Fruit fly (Drosophila melanogaster) whole organism, prepupa: ENCODE results near the gene laf.
A peak's percentile ranks its signal among the peaks of the same experiment; 100 is the strongest.

Experiments used
- Blimp-1 ChIP-seq: fragments of 200-800 bp; sonication (Bioruptor generic); optimal IDR thresholded peaks from 3 replicates; lab custom pipeline; 2017; ENCODE audit warnings: missing biosample characterization, missing genetic modification characterization, mild to moderate bottlenecking, moderate library complexity, missing genetic modification reagents
- CG10631 ChIP-seq: fragments of 200-800 bp; sonication (Bioruptor generic); optimal IDR thresholded peaks from 2 replicates; lab custom pipeline; 2016; ENCODE audit warnings: missing biosample characterization, missing genetic modification characterization
- CG10669 ChIP-seq: fragments of 200-800 bp; sonication (Bioruptor generic); optimal IDR thresholded peaks from 3 replicates; lab custom pipeline; 2018; ENCODE audit warnings: missing biosample characterization, mild to moderate bottlenecking, missing genetic modification characterization, moderate library complexity
- CG11294 ChIP-seq: fragments of 200-800 bp; sonication (Bioruptor generic); IDR thresholded peaks from 2 replicates; pipeline ENCODE4 v1.3.6; 2022; ENCODE audit warnings: missing biosample characterization, missing genetic modification characterization
- CG11762 ChIP-seq: fragments of 200-800 bp; sonication (Bioruptor generic); optimal IDR thresholded peaks from 3 replicates; lab custom pipeline; 2016; ENCODE audit warnings: missing biosample characterization, missing genetic modification characterization; ENCODE audit not compliant: insufficient read depth
- CG11902 ChIP-seq: fragments of 200-800 bp; sonication (Bioruptor generic); optimal IDR thresholded peaks from 3 replicates; lab custom pipeline; 2016; ENCODE audit warnings: missing biosample characterization, missing genetic modification characterization
- CG15336 ChIP-seq: fragments of 200-800 bp; sonication (Bioruptor generic); IDR thresholded peaks from 2 replicates; pipeline ENCODE4 v1.3.6; 2022; ENCODE audit warnings: missing biosample characterization, missing genetic modification characterization
- CG1621 ChIP-seq: fragments of 200-800 bp; sonication (Bioruptor generic); optimal IDR thresholded peaks from 3 replicates; lab custom pipeline; 2018; ENCODE audit warnings: missing biosample characterization, mild to moderate bottlenecking, missing genetic modification characterization
- CG16779 ChIP-seq: fragments of 200-800 bp; sonication (Bioruptor generic); optimal IDR thresholded peaks from 3 replicates; lab custom pipeline; 2017; ENCODE audit warnings: missing biosample characterization, mild to moderate bottlenecking, missing genetic modification characterization
- CG3032 ChIP-seq: fragments of 200-800 bp; optimal IDR thresholded peaks from 2 replicates; lab custom pipeline; 2019; ENCODE audit warnings: missing biosample characterization, mild to moderate bottlenecking, missing genetic modification characterization, moderate library complexity
- CG31627 ChIP-seq: fragments of 200-800 bp; sonication (Bioruptor generic); optimal IDR thresholded peaks from 3 replicates; lab custom pipeline; 2016; ENCODE audit warnings: missing biosample characterization, missing genetic modification characterization
- CG32006 ChIP-seq: fragments of 200-800 bp; sonication (Bioruptor generic); optimal IDR thresholded peaks from 3 replicates; lab custom pipeline; 2017; ENCODE audit warnings: missing biosample characterization, mild to moderate bottlenecking, missing genetic modification characterization
- CG3919 ChIP-seq: fragments of 200-800 bp; sonication (Bioruptor generic); optimal IDR thresholded peaks from 3 replicates; lab custom pipeline; 2016; ENCODE audit warnings: missing biosample characterization, missing genetic modification characterization
- CG4318 ChIP-seq: fragments of 200-800 bp; sonication (Bioruptor generic); optimal IDR thresholded peaks from 3 replicates; lab custom pipeline; 2017; ENCODE audit warnings: missing biosample characterization, mild to moderate bottlenecking, missing genetic modification characterization
- CG6163 ChIP-seq: fragments of 200-800 bp; sonication (Bioruptor generic); IDR thresholded peaks from 3 replicates; pipeline ENCODE4 v1.3.6; 2022; ENCODE audit warnings: missing biosample characterization, missing genetic modification characterization
- CG6792 ChIP-seq: fragments of 200-800 bp; sonication (Bioruptor generic); optimal IDR thresholded peaks from 3 replicates; lab custom pipeline; 2016; ENCODE audit warnings: missing biosample characterization, missing genetic modification characterization
- CG6808 ChIP-seq: fragments of 200-800 bp; sonication (Bioruptor generic); optimal IDR thresholded peaks from 3 replicates; lab custom pipeline; 2017; ENCODE audit warnings: missing biosample characterization, missing genetic modification characterization, mild to moderate bottlenecking, moderate library complexity, missing genetic modification reagents
- CG6854 ChIP-seq: fragments of 200-800 bp; sonication (Bioruptor generic); optimal IDR thresholded peaks from 2 replicates; lab custom pipeline; 2017; ENCODE audit warnings: missing biosample characterization, mild to moderate bottlenecking, missing genetic modification characterization
- CG7368 ChIP-seq: fragments of 200-800 bp; sonication (Bioruptor generic); optimal IDR thresholded peaks from 3 replicates; lab custom pipeline; 2016; ENCODE audit warnings: missing biosample characterization, missing genetic modification characterization
- CG8119 ChIP-seq: fragments of 200-800 bp; sonication (Bioruptor generic); IDR thresholded peaks from 3 replicates; pipeline ENCODE4 v1.3.6; 2022; ENCODE audit warnings: missing biosample characterization, missing genetic modification characterization
- CG8319 ChIP-seq: fragments of 200-800 bp; sonication (Bioruptor generic); optimal IDR thresholded peaks from 3 replicates; lab custom pipeline; 2016; ENCODE audit warnings: missing biosample characterization, missing genetic modification characterization
- CG9139 ChIP-seq: fragments of 200-800 bp; sonication (Bioruptor generic); optimal IDR thresholded peaks from 3 replicates; lab custom pipeline; 2017; ENCODE audit warnings: missing biosample characterization, mild to moderate bottlenecking, missing genetic modification characterization
- Eip75B ChIP-seq: fragments of 200-800 bp; sonication (Bioruptor generic); optimal IDR thresholded peaks from 3 replicates; lab custom pipeline; 2016; ENCODE audit warnings: missing biosample characterization, missing genetic modification characterization
- Eip78C ChIP-seq: fragments of 200-800 bp; sonication (Bioruptor generic); peaks from one replicate; lab custom pipeline; 2016; ENCODE audit warnings: missing biosample characterization, missing genetic modification characterization
- Eip93F ChIP-seq: fragments of 200-800 bp; sonication (Bioruptor generic); optimal IDR thresholded peaks from 2 replicates; lab custom pipeline; 2016; ENCODE audit warnings: missing biosample characterization, mild to moderate bottlenecking, missing genetic modification characterization
- Ets21C ChIP-seq: fragments of 200-800 bp; sonication (Bioruptor generic); optimal IDR thresholded peaks from 3 replicates; lab custom pipeline; 2016; ENCODE audit warnings: missing biosample characterization, missing genetic modification characterization
- Ets96B ChIP-seq: fragments of 200-800 bp; optimal IDR thresholded peaks from 2 replicates; lab custom pipeline; 2019; ENCODE audit warnings: missing biosample characterization, mild to moderate bottlenecking, missing genetic modification characterization, moderate library complexity
- Gug ChIP-seq: fragments of 200-800 bp; sonication (Bioruptor generic); IDR thresholded peaks from 2 replicates; pipeline ENCODE4 v1.3.6; 2022; ENCODE audit warnings: missing biosample characterization, missing genetic modification characterization
- Hr38 ChIP-seq: sonication (Bioruptor generic); optimal IDR thresholded peaks from 2 replicates; lab custom pipeline; 2016; ENCODE audit warnings: missing biosample characterization, missing genetic modification characterization
- Hr39 ChIP-seq: fragments of 200-800 bp; sonication (Bioruptor generic); optimal IDR thresholded peaks from 2 replicates; lab custom pipeline; 2016; ENCODE audit warnings: missing biosample characterization, missing genetic modification characterization
- Hr4 ChIP-seq: fragments of 200-800 bp; sonication (Bioruptor generic); optimal IDR thresholded peaks from 3 replicates; lab custom pipeline; 2016; ENCODE audit warnings: missing biosample characterization, missing genetic modification characterization
- OdsH ChIP-seq: fragments of 200-800 bp; sonication (Bioruptor generic); optimal IDR thresholded peaks from 3 replicates; lab custom pipeline; 2016; ENCODE audit warnings: missing biosample characterization, missing genetic modification characterization
- Smox ChIP-seq: fragments of 200-800 bp; sonication (Bioruptor generic); optimal IDR thresholded peaks from 3 replicates; lab custom pipeline; 2016; ENCODE audit warnings: missing biosample characterization, missing genetic modification characterization
- Sox14 ChIP-seq: fragments of 200-800 bp; sonication (Bioruptor generic); optimal IDR thresholded peaks from 3 replicates; lab custom pipeline; 2016; ENCODE audit warnings: missing biosample characterization, missing genetic modification characterization
- acj6 ChIP-seq: fragments of 200-800 bp; sonication (Bioruptor generic); optimal IDR thresholded peaks from 3 replicates; lab custom pipeline; 2016; ENCODE audit warnings: missing biosample characterization, missing genetic modification characterization
- cyc ChIP-seq: fragments of 200-800 bp; sonication (Bioruptor generic); optimal IDR thresholded peaks from 3 replicates; lab custom pipeline; 2016; ENCODE audit warnings: missing biosample characterization, missing genetic modification characterization
- dac ChIP-seq: fragments of 200-800 bp; sonication (Bioruptor generic); optimal IDR thresholded peaks from 2 replicates; lab custom pipeline; 2017; ENCODE audit warnings: missing biosample characterization, mild to moderate bottlenecking, missing genetic modification characterization
- dsx ChIP-seq: fragments of 200-800 bp; optimal IDR thresholded peaks from 3 replicates; lab custom pipeline; 2019; ENCODE audit warnings: missing biosample characterization, mild to moderate bottlenecking, missing genetic modification characterization, moderate library complexity; ENCODE audit not compliant: poor library complexity, severe bottlenecking
- eg ChIP-seq: fragments of 200-800 bp; sonication (Bioruptor generic); IDR thresholded peaks from 3 replicates; pipeline ENCODE4 v1.3.6; 2022; ENCODE audit warnings: missing biosample characterization, missing genetic modification characterization
- esn ChIP-seq: fragments of 200-800 bp; sonication (Bioruptor generic); optimal IDR thresholded peaks from 2 replicates; lab custom pipeline; 2016; ENCODE audit warnings: missing biosample characterization, mild to moderate bottlenecking, missing genetic modification characterization, moderate library complexity
- fd59A ChIP-seq: fragments of 200-800 bp; sonication (Bioruptor generic); optimal IDR thresholded peaks from 2 replicates; lab custom pipeline; 2017; ENCODE audit warnings: missing biosample characterization, mild to moderate bottlenecking, missing genetic modification characterization, missing genetic modification reagents
- fkh ChIP-seq: fragments of 200-800 bp; sonication (Bioruptor generic); optimal IDR thresholded peaks from 3 replicates; lab custom pipeline; 2017; ENCODE audit warnings: missing biosample characterization, mild to moderate bottlenecking, missing genetic modification characterization, moderate library complexity
- lz ChIP-seq: fragments of 200-800 bp; sonication (Bioruptor generic); optimal IDR thresholded peaks from 3 replicates; lab custom pipeline; 2016; ENCODE audit warnings: missing biosample characterization, missing genetic modification characterization
- net ChIP-seq: fragments of 200-800 bp; sonication (Bioruptor generic); optimal IDR thresholded peaks from 3 replicates; lab custom pipeline; 2016; ENCODE audit warnings: missing biosample characterization, missing genetic modification characterization
- salr ChIP-seq, 2 experiments: fragments of 200-800 bp; sonication (Bioruptor generic); optimal IDR thresholded peaks; 3 replicates each; lab custom pipeline; 2016 to 2018; ENCODE audit warnings: missing biosample characterization in 2 of 2, missing genetic modification characterization in 2 of 2, mild to moderate bottlenecking in 1 of 2
- spab ChIP-seq: fragments of 200-800 bp; sonication (Bioruptor generic); optimal IDR thresholded peaks from 2 replicates; lab custom pipeline; 2017; ENCODE audit warnings: missing biosample characterization, mild to moderate bottlenecking, missing genetic modification characterization, missing genetic modification reagents
- ss ChIP-seq, 2 experiments: fragments of 200-800 bp; sonication (Bioruptor generic); optimal IDR thresholded peaks; 2 replicates in 1 of 2; 3 replicates in 1 of 2; lab custom pipeline; 2017 to 2018; ENCODE audit warnings: mild to moderate bottlenecking in 2 of 2, missing biosample characterization in 2 of 2, missing genetic modification characterization in 2 of 2, moderate library complexity in 1 of 2
- svp ChIP-seq: fragments of 200-800 bp; sonication (Bioruptor generic); peaks from one replicate; lab custom pipeline; 2016; ENCODE audit warnings: missing biosample characterization, missing genetic modification characterization
- vri ChIP-seq: fragments of 200-800 bp; sonication (Bioruptor generic); optimal IDR thresholded peaks from 3 replicates; lab custom pipeline; 2016; ENCODE audit warnings: missing biosample characterization, mild to moderate bottlenecking, missing genetic modification characterization

Gene laf

dm6 chr3R:4886086-4886812 is 7.9 kb upstream of the laf start (continued):
- no peak for TF ChIP-seq CG6854 (GFP tag; lab: Kevin White, UChicago)
- no peak for TF ChIP-seq dac
- TF ChIP-seq CG7368 (GFP tag; lab: Kevin White, UChicago): peak; percentile 11
- TF ChIP-seq eg: no peak
- peak; percentile 40 for TF ChIP-seq Eip75B (GFP tag; lab: Kevin White, UChicago)
- TF ChIP-seq acj6 (GFP tag; lab: Kevin White, UChicago): peak; percentile 36
- peak; percentile 26 for TF ChIP-seq OdsH (GFP tag; lab: Kevin White, UChicago)
- peak; percentile 72 for TF ChIP-seq svp (GFP tag; lab: Kevin White, UChicago)
- TF ChIP-seq CG3032: peak; percentile 12
- TF ChIP-seq CG6808 (GFP tag; lab: Kevin White, UChicago): peak; percentile 31
- TF ChIP-seq CG8119: no peak
- TF ChIP-seq CG3919: peak; percentile 54
- no peak for TF ChIP-seq Gug (GFP tag; lab: Robert Waterston, UW)

- TF ChIP-seq Hr39 (GFP tag; lab: Kevin White, UChicago) (peak; percentile 69), Hr4 (GFP tag; lab: Kevin White, UChicago) (no peak), CG11762 (GFP tag; lab: Kevin White, UChicago) (peak; percentile 8), Eip75B (GFP tag; lab: Kevin White, UChicago) (peak; percentile 33), esn (peak; percentile 71), Gug (GFP tag; lab: Robert Waterston, UW) (no peak), CG6808 (GFP tag; lab: Kevin White, UChicago) (peak; percentile 16), vri (GFP tag; lab: Kevin White, UChicago) (peak; percentile 51), dsx (peak; percentile 33), CG7368 (GFP tag; lab: Kevin White, UChicago) (no peak), salr (GFP tag; optimal IDR thresholded peaks at IDR 0.05; lab: Kevin White, UChicago) (no peak), cyc (peak; percentile 54), fkh (GFP tag; lab: Kevin White, UChicago) (no peak), spab (peak; percentile 35), ss (GFP tag; optimal IDR thresholded peaks at IDR 0.05; lab: Kevin White, UChicago) (no peak), CG16779 (tag; lab: Kevin White, UChicago) (no peak), Smox (GFP tag; lab: Kevin White, UChicago) (peak; percentile 60), CG32006 (no peak), CG8319 (GFP tag; lab: Kevin White, UChicago) (no peak), Eip78C (GFP tag; lab: Kevin White, UChicago) (peak; percentile 84), Eip93F (no peak), CG10669 (peak; percentile 62), CG15336 (no peak), CG11902 (peak; percentile 6), CG4318 (GFP tag; lab: Kevin White, UChicago) (no peak), lz (GFP tag; lab: Kevin White, UChicago) (peak; percentile 64), CG31627 (GFP tag; lab: Kevin White, UChicago) (peak; percentile 63), CG6163 (GFP tag; lab: Robert Waterston, UW) (no peak), Ets21C (GFP tag; lab: Kevin White, UChicago) (peak; percentile 37), Sox14 (GFP tag; lab: Kevin White, UChicago) (peak; percentile 57), Ets96B (tag; lab: Kevin White, UChicago) (peak; percentile 55), CG11294 (GFP tag; lab: Robert Waterston, UW) (no peak), CG9139 (no peak), fd59A (peak; percentile 35), net (GFP tag; lab: Kevin White, UChicago) (peak; percentile 27), CG10631 (GFP tag; lab: Kevin White, UChicago) (peak; percentile 40), Blimp-1 (GFP tag; lab: Kevin White, UChicago) (no peak), CG1621 (tag; lab: Kevin White, UChicago) (peak; percentile 25), dac (no peak), Hr38 (GFP tag; lab: Kevin White, UChicago) (no peak), CG6792 (GFP tag; lab: Kevin White, UChicago) (peak; percentile 23)
Measured at dm6 chr3R:4883864-4884263, 5.5 kb upstream of the laf start.
